Fruit fly (Drosophila melanogaster): ENCODE measurements around the gene CG18304.
A peak's percentile ranks its signal among the peaks of the same experiment; 100 is the strongest.

The CG18304 gene

DNA sequence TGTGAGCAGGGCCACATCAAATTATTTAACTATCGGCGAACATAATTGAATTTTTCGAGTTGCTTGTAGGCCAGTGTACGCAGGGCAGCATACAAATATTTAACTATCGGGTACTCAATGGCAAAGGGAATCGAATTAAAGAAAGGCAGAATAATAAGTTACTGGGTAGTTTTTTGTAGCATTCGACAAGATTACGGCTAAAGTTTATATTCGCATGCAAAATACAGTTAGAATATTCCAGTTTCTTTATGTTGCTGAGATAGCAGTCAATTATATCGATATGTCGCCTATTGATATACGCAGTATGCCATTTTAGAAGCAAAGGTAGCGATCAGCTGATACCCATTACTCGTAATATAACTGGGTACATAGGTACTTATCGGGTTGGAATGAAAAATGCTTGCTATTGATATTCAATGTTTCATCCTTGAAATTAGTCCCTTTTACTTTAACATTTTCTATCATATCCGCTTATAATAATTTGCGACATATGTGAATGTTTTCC is 25.5 kb upstream of the CG18304 start (continued):
- peak; percentile 77 for TF ChIP-seq vvl (GFP tag; IDR thresholded peaks at IDR 0.05)
- TF ChIP-seq onecut (GFP tag; IDR thresholded peaks at IDR 0.05), result peak; percentile 55
- no peak for TF ChIP-seq ac (GFP tag; optimal IDR thresholded peaks at IDR 0.05)
- TF ChIP-seq psq (GFP tag; optimal IDR thresholded peaks at IDR 0.05), result no peak
- peak; percentile 26 for TF ChIP-seq CG33213 (GFP tag; optimal IDR thresholded peaks at IDR 0.05)
- no peak for TF ChIP-seq CG9797 (GFP tag; optimal IDR thresholded peaks at IDR 0.05)
- TF ChIP-seq al (GFP tag; IDR thresholded peaks at IDR 0.05), result 0 out of 2 replicates have a peak, but pooled peaks have one; percentile 4
- 0 out of 2 replicates have a peak, but pooled peaks have one; percentile 44 for TF ChIP-seq wdn (GFP tag; IDR thresholded peaks at IDR 0.05)
- peak; percentile 21; the same call in 1 of the 2 replicates for TF ChIP-seq bowl (GFP tag; IDR thresholded peaks at IDR 0.05)
- TF ChIP-seq Stat92E (GFP tag; optimal IDR thresholded peaks at IDR 0.05), result no peak
- TF ChIP-seq chn (GFP tag; optimal IDR thresholded peaks at IDR 0.05), result peak; percentile 43
- peak; percentile 53 for TF ChIP-seq NK7.1 (GFP tag; optimal IDR thresholded peaks at IDR 0.05)
- peak; percentile 42 for TF ChIP-seq CG8944 (GFP tag; optimal IDR thresholded peaks at IDR 0.05)
- TF ChIP-seq ind (GFP tag; optimal IDR thresholded peaks at IDR 0.05), result peak; percentile 9
- TF ChIP-seq CG2875 (GFP tag; optimal IDR thresholded peaks at IDR 0.05), result peak; percentile 55
- TF ChIP-seq CG2712 (tag; optimal IDR thresholded peaks at IDR 0.05), result peak; percentile 40
- TF ChIP-seq sens (GFP tag), result peak; percentile 92
- peak in 1 of 2 experiments; percentile 26 for TF ChIP-seq Eip74EF (GFP tag; optimal IDR thresholded peaks at IDR 0.05)
- TF ChIP-seq GATAe (GFP tag; conservative IDR thresholded peaks at IDR 0.05), result no peak
- peak; percentile 26 for TF ChIP-seq CG4820 (GFP tag; optimal IDR thresholded peaks at IDR 0.05)
- no peak for TF ChIP-seq Poxn (GFP tag; IDR thresholded peaks at IDR 0.05)
- TF ChIP-seq tgo (GFP tag; IDR thresholded peaks at IDR 0.05), result peak; percentile 31; the same call in 1 of the 3 replicates
- peak; percentile 41 for TF ChIP-seq CG4424 (GFP tag; optimal IDR thresholded peaks at IDR 0.05)
- peak; percentile 65 for TF ChIP-seq CG30403 (GFP tag; optimal IDR thresholded peaks at IDR 0.05)
- TF ChIP-seq CG1792 (GFP tag; optimal IDR thresholded peaks at IDR 0.05), result peak; percentile 35
- TF ChIP-seq CG6765 (GFP tag; optimal IDR thresholded peaks at IDR 0.05), result no peak
- peak; percentile 49 for TF ChIP-seq Xbp1 (GFP tag; optimal IDR thresholded peaks at IDR 0.05)
- peak in 1 of 2 experiments; percentile 36 for TF ChIP-seq Hr51 (GFP tag; optimal IDR thresholded peaks at IDR 0.05)
- TF ChIP-seq CG1233 (GFP tag; optimal IDR thresholded peaks at IDR 0.05), result peak; percentile 8
- peak; percentile 43 for TF ChIP-seq mam (GFP tag; optimal IDR thresholded peaks at IDR 0.05)
- TF ChIP-seq HmgZ (tag; optimal IDR thresholded peaks at IDR 0.05), result peak; percentile 53
- peak; percentile 6 for TF ChIP-seq CG30020 (tag; optimal IDR thresholded peaks at IDR 0.05)
- TF ChIP-seq CG7963 (GFP tag; IDR thresholded peaks at IDR 0.05; ENCODE audit: partially characterized antibody), result peak; percentile 63; the same call in 2 of the 3 replicates
- TF ChIP-seq Dref (GFP tag; IDR thresholded peaks at IDR 0.05), result peak; percentile 59
- TF ChIP-seq CG6689 (GFP tag; IDR thresholded peaks at IDR 0.05), result peak; percentile 24; the same call in 1 of the 2 replicates
- TF ChIP-seq Taf1 (GFP tag; IDR thresholded peaks at IDR 0.05), result no peak
- no peak for TF ChIP-seq prd (optimal IDR thresholded peaks at IDR 0.05)
- peak; percentile 23; the same call in 1 of the 3 replicates for TF ChIP-seq prd (GFP tag; IDR thresholded peaks at IDR 0.05)
- TF ChIP-seq chm (GFP tag; IDR thresholded peaks at IDR 0.05), result 0 out of 2 replicates have a peak, but pooled peaks have one; percentile 18
- peak; percentile 93 for TF ChIP-seq CG2889 (GFP tag; IDR thresholded peaks at IDR 0.05)
- no peak for TF ChIP-seq Trl (optimal IDR thresholded peaks at IDR 0.05)
- peak; percentile 29 for TF ChIP-seq Trl (GFP tag; optimal IDR thresholded peaks at IDR 0.05)
- TF ChIP-seq nau (GFP tag; optimal IDR thresholded peaks at IDR 0.05), result no peak
- TF ChIP-seq CG3163 (GFP tag; optimal IDR thresholded peaks at IDR 0.05), result peak; percentile 14
- peak; percentile 92 for TF ChIP-seq CG2116 (GFP tag; optimal IDR thresholded peaks at IDR 0.05)
- TF ChIP-seq pros (GFP tag; optimal IDR thresholded peaks at IDR 0.05), result no peak
- 0 out of 2 replicates have a peak, but pooled peaks have one; percentile 20 for TF ChIP-seq ssp (GFP tag; IDR thresholded peaks at IDR 0.05)
- TF ChIP-seq CG10654 (GFP tag; optimal IDR thresholded peaks at IDR 0.05), result peak; percentile 36
- peak; percentile 26 for TF ChIP-seq wek (GFP tag; optimal IDR thresholded peaks at IDR 0.05)
- TF ChIP-seq Camta (GFP tag; optimal IDR thresholded peaks at IDR 0.05), result peak; percentile 47
- peak; percentile 39 for TF ChIP-seq CG16863 (GFP tag; optimal IDR thresholded peaks at IDR 0.05)
